Fruit fly (Drosophila melanogaster): ENCODE results near the gene CG32264.

CG32264 gene

DNA sequence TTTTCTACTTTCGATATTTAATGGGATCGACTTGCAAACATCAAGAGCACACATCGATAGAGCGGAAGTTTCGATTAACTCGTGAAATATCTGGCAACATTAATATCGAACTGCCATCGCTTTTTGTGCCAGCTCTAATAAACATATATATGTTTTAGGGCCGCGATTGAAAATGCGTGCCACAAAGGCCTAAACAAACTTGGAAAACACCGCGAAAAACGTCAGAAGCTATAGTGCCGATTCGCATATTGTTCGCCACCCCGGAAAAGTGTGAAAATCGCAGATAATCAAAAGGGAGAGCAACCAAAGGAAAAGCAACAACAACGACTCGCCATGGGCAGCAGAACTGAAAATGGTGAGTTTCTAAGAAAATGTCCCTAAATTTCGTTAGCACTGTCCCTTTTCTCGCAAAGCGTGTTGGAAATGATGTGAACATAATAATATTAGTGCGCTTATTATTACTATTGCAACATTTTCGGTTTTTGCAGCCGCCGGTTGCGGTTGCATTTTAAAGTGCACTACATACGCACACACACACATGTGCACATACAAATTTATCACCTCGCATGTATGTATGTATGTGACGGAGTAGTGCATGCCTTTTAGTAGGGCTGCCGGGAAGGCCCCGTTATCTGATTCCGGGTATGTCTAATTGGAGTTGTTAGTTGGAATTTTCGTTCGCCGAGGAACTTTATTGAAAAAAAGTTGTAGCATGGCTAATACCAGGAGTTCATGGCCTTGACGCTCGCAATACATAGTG, 12.5 kb upstream of the CG32264 start, which contains the start of gene enc (continued):
- TF ChIP-seq run (tag; optimal IDR thresholded peaks at IDR 0.05) (no peak), kah (GFP tag; optimal IDR thresholded peaks at IDR 0.05) (no peak), CG7556 (GFP tag; optimal IDR thresholded peaks at IDR 0.05) (no peak), emc (GFP tag; optimal IDR thresholded peaks at IDR 0.05) (no peak), CG10209 (GFP tag; optimal IDR thresholded peaks at IDR 0.05) (no peak), CG9817 (tag; optimal IDR thresholded peaks at IDR 0.05) (no peak), CG1233 (GFP tag; optimal IDR thresholded peaks at IDR 0.05) (peak; percentile 35), sug (tag; optimal IDR thresholded peaks at IDR 0.05) (peak; percentile 36), seq (GFP tag; IDR thresholded peaks at IDR 0.05) (no peak), Hmr (GFP tag; optimal IDR thresholded peaks at IDR 0.05) (no peak), Oaz (GFP tag; IDR thresholded peaks at IDR 0.05) (no peak), bab2 (GFP tag; optimal IDR thresholded peaks at IDR 0.05) (no peak), CG3847 (GFP tag; IDR thresholded peaks at IDR 0.05) (peak; percentile 39; the same call in 1 of the 2 replicates), Ets65A (GFP tag) (no peak), CG12219 (GFP tag; optimal IDR thresholded peaks at IDR 0.05) (no peak), vfl (GFP tag; optimal IDR thresholded peaks at IDR 0.05) (peak; percentile 32), maf-S (GFP tag; optimal IDR thresholded peaks at IDR 0.05) (peak; percentile 8), fru (optimal IDR thresholded peaks at IDR 0.05) (no peak), p53 (GFP tag; optimal IDR thresholded peaks at IDR 0.05) (no peak), sc (optimal IDR thresholded peaks at IDR 0.05) (no peak), sc (GFP tag; optimal IDR thresholded peaks at IDR 0.05) (no peak), br (optimal IDR thresholded peaks at IDR 0.05) (no peak), Neu2 (GFP tag; optimal IDR thresholded peaks at IDR 0.05; ENCODE audit: borderline replicate concordance) (peak; percentile 36), crc (GFP tag; optimal IDR thresholded peaks at IDR 0.05) (no peak), CG11085 (GFP tag; IDR thresholded peaks at IDR 0.05) (no peak), Sry-β (GFP tag; optimal IDR thresholded peaks at IDR 0.05) (no peak), sisA (GFP tag; IDR thresholded peaks at IDR 0.05) (no peak), CG7987 (GFP tag; optimal IDR thresholded peaks at IDR 0.05) (no peak), CG12391 (tag; optimal IDR thresholded peaks at IDR 0.05) (peak; percentile 34), CG10565 (GFP tag; optimal IDR thresholded peaks at IDR 0.05) (no peak), tio (GFP tag; optimal IDR thresholded peaks at IDR 0.05) (no peak), rib (GFP tag; IDR thresholded peaks at IDR 0.05) (no peak), CG33557 (GFP tag; optimal IDR thresholded peaks at IDR 0.05) (no peak), CG13894 (tag; optimal IDR thresholded peaks at IDR 0.05) (no peak), Opbp (GFP tag; IDR thresholded peaks at IDR 0.05; ENCODE audit: partially characterized antibody) (peak; percentile 97), cas (GFP tag; IDR thresholded peaks at IDR 0.05) (no peak), ap (GFP tag; IDR thresholded peaks at IDR 0.05) (no peak), CG12299 (tag; optimal IDR thresholded peaks at IDR 0.05) (no peak), sob (GFP tag; IDR thresholded peaks at IDR 0.05) (no peak), CG10431 (GFP tag; optimal IDR thresholded peaks at IDR 0.05) (peak; percentile 60), CG4707 (GFP tag; optimal IDR thresholded peaks at IDR 0.05) (no peak), gce (GFP tag; IDR thresholded peaks at IDR 0.05) (no peak), CG12104 (GFP tag; optimal IDR thresholded peaks at IDR 0.05) (no peak), CG2116 (GFP tag; optimal IDR thresholded peaks at IDR 0.05) (peak; percentile 81), CG8765 (GFP tag; IDR thresholded peaks at IDR 0.05) (no peak), CG6765 (GFP tag; optimal IDR thresholded peaks at IDR 0.05) (no peak), D (optimal IDR thresholded peaks at IDR 0.05) (no peak), D (GFP tag; optimal IDR thresholded peaks at IDR 0.05) (no peak), CG8944 (GFP tag; optimal IDR thresholded peaks at IDR 0.05) (no peak), CG13287 (GFP tag; IDR thresholded peaks at IDR 0.05; ENCODE audit: partially characterized antibody) (peak; percentile 96), CG2678 (tag; optimal IDR thresholded peaks at IDR 0.05) (no peak), bigmax (GFP tag; optimal IDR thresholded peaks at IDR 0.05) (no peak)
